Fruit fly (Drosophila melanogaster): ENCODE data around the gene Ugt35B1.

The Ugt35B1 gene

dm6 chr3R:11126383-11126782 is 43.7 kb downstream of the Ugt35B1 start:
- TF ChIP-seq Clk (GFP tag; optimal IDR thresholded peaks at IDR 0.05): no peak
- no peak for TF ChIP-seq tj (GFP tag; optimal IDR thresholded peaks at IDR 0.05)
- TF ChIP-seq Mnt (GFP tag; optimal IDR thresholded peaks at IDR 0.05): peak; percentile 3
- TF ChIP-seq Crg-1 (GFP tag; optimal IDR thresholded peaks at IDR 0.05): no peak
- no peak for TF ChIP-seq ovo (GFP tag; optimal IDR thresholded peaks at IDR 0.05)
- TF ChIP-seq CG14711 (tag; optimal IDR thresholded peaks at IDR 0.05): peak; percentile 2
- TF ChIP-seq CG5204 (GFP tag; optimal IDR thresholded peaks at IDR 0.05): peak; percentile 39
- no peak for TF ChIP-seq toe (GFP tag; optimal IDR thresholded peaks at IDR 0.05)
- TF ChIP-seq kay (GFP tag; ENCODE audit: borderline replicate concordance): peak; percentile 68
- peak; percentile 68 for TF ChIP-seq cic (GFP tag; optimal IDR thresholded peaks at IDR 0.05)
- peak; percentile 32 for TF ChIP-seq CG33017 (tag; optimal IDR thresholded peaks at IDR 0.05)
- TF ChIP-seq pad (GFP tag; optimal IDR thresholded peaks at IDR 0.05): no peak
- TF ChIP-seq CG1620 (GFP tag; optimal IDR thresholded peaks at IDR 0.05): no peak
- peak; percentile 2 for TF ChIP-seq CG11617 (GFP tag; optimal IDR thresholded peaks at IDR 0.05)
- TF ChIP-seq CG12768 (GFP tag; optimal IDR thresholded peaks at IDR 0.05): no peak
- no peak for TF ChIP-seq bab1 (GFP tag; optimal IDR thresholded peaks at IDR 0.05)
- no peak for TF ChIP-seq Hr96 (GFP tag; optimal IDR thresholded peaks at IDR 0.05)
- no peak for TF ChIP-seq cnc (optimal IDR thresholded peaks at IDR 0.05)
- peak; percentile 27 for TF ChIP-seq CG7101 (tag; optimal IDR thresholded peaks at IDR 0.05)
- TF ChIP-seq CG7045 (GFP tag; optimal IDR thresholded peaks at IDR 0.05): peak; percentile 29
